Fruit fly (Drosophila melanogaster): ENCODE measurements around the gene kek3.

DNA sequence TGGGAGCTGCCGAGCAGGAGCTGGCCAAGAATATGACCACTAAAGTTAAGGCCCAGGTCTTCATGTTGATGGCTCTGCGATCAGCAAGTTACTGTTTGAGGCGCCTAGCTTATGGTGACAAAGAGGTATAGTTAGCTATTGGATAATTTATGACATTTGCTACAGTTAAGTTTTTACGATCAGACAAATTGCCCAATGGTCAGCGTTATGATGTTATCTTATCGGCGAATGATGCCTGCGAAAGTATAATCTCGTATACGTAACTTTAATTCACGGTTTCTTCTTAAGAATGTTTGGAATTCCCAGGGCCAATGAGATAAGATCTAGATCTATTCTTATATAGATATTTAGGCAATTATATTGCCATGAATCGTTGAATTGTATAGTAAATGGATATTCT, 62.2 kb downstream of the kek3 start, which contains the start of gene CG15254:
- no peak for TF ChIP-seq Snoo (tag; optimal IDR thresholded peaks at IDR 0.05)
- no peak for TF ChIP-seq CG12605 (GFP tag; IDR thresholded peaks at IDR 0.05)
- TF ChIP-seq CG13204 (GFP tag; optimal IDR thresholded peaks at IDR 0.05) = no peak
- TF ChIP-seq CG8159 (tag; optimal IDR thresholded peaks at IDR 0.05) = no peak
- no peak for TF ChIP-seq CG4496 (GFP tag; IDR thresholded peaks at IDR 0.05)
- no peak for TF ChIP-seq Pif1A (GFP tag; optimal IDR thresholded peaks at IDR 0.05)
- TF ChIP-seq CG10348 (GFP tag; IDR thresholded peaks at IDR 0.05) = no peak
